Fruit fly (Drosophila melanogaster) whole organism, pupa: Measurements from ENCODE around the gene Pex7.

Source experiments
- CG10348 ChIP-seq: fragments of 200-800 bp; sonication (Bioruptor generic); IDR thresholded peaks from 2 replicates; pipeline ENCODE4 v1.3.6; 2022; ENCODE audit warnings: missing biosample characterization, missing genetic modification characterization
- CG12605 ChIP-seq: fragments of 200-800 bp; sonication (Bioruptor generic); IDR thresholded peaks from 2 replicates; pipeline ENCODE4 v1.3.6; 2022; ENCODE audit warnings: missing biosample characterization, missing genetic modification characterization
- CG13204 ChIP-seq: fragments of 200-800 bp; sonication (Bioruptor generic); optimal IDR thresholded peaks from 2 replicates; lab custom pipeline; 2018; ENCODE audit warnings: missing biosample characterization, mild to moderate bottlenecking, missing genetic modification characterization, moderate library complexity
- CG14655 ChIP-seq: fragments of 200-800 bp; sonication (Bioruptor generic); optimal IDR thresholded peaks from 3 replicates; lab custom pipeline; 2017; ENCODE audit warnings: mild to moderate bottlenecking, missing biosample characterization, missing genetic modification reagents, missing genetic modification characterization
- CG15710 ChIP-seq: fragments of 200-800 bp; sonication (Bioruptor generic); optimal IDR thresholded peaks from 2 replicates; lab custom pipeline; 2018; ENCODE audit warnings: missing biosample characterization, mild to moderate bottlenecking, missing genetic modification characterization, moderate library complexity
- CG32121 ChIP-seq: fragments of 200-800 bp; sonication (Bioruptor generic); IDR thresholded peaks from 2 replicates; pipeline ENCODE4 v1.3.6; 2022; ENCODE audit warnings: missing biosample characterization, missing genetic modification characterization
- CG8301 ChIP-seq: fragments of 200-800 bp; sonication (Bioruptor generic); optimal IDR thresholded peaks from 2 replicates; lab custom pipeline; 2018; ENCODE audit warnings: missing biosample characterization, mild to moderate bottlenecking, missing genetic modification characterization
- D1 ChIP-seq: fragments of 200-800 bp; sonication (Bioruptor generic); optimal IDR thresholded peaks from 2 replicates; lab custom pipeline; 2018; ENCODE audit warnings: missing biosample characterization, mild to moderate bottlenecking, missing genetic modification characterization, moderate library complexity
- Pif1A ChIP-seq: fragments of 200-800 bp; sonication (Bioruptor generic); optimal IDR thresholded peaks from 3 replicates; lab custom pipeline; 2016; ENCODE audit warnings: missing biosample characterization, missing genetic modification characterization
- Pif1B ChIP-seq: fragments of 200-800 bp; sonication (Bioruptor generic); optimal IDR thresholded peaks from 3 replicates; lab custom pipeline; 2016; ENCODE audit warnings: missing biosample characterization, missing genetic modification characterization
- Snoo ChIP-seq: fragments of 200-800 bp; sonication (Bioruptor generic); optimal IDR thresholded peaks from 3 replicates; lab custom pipeline; 2017; ENCODE audit warnings: missing biosample characterization, mild to moderate bottlenecking, missing genetic modification characterization, inconsistent platforms
- gl ChIP-seq: fragments of 200-800 bp; sonication (Bioruptor generic); optimal IDR thresholded peaks from 2 replicates; lab custom pipeline; 2018; ENCODE audit warnings: missing biosample characterization, mild to moderate bottlenecking, missing genetic modification characterization

DNA sequence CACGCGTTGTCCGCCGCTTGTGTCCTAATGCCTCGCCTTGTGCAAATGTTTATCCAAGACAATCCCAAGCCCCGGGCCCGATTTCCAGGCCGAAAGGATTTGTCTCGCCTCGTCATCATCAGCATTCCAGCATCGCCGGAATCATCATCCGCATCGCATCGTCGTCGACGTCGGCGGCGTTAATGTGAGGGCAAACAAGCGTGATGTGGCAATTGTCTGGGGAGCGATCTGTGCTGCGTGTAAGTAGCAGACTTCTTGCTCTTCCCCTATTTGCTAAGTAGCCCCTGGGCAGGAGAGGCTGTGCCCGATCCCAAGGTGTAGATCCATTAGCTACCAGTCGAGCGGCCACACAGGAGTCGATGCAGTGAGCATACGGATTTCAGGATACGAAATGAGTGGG, 13.9 kb downstream of the Pex7 start:
- TF ChIP-seq CG12605 (no peak), CG8301 (tag; lab: Kevin White, UChicago) (no peak), D1 (tag; lab: Kevin White, UChicago) (no peak), CG10348 (GFP tag; lab: Robert Waterston, UW) (no peak), Snoo (tag; lab: Kevin White, UChicago) (no peak), CG32121 (GFP tag; lab: Robert Waterston, UW) (no peak), CG13204 (GFP tag; lab: Kevin White, UChicago) (no peak), CG14655 (GFP tag; lab: Kevin White, UChicago) (no peak), CG15710 (no peak), Pif1B (GFP tag; lab: Kevin White, UChicago) (no peak), Pif1A (GFP tag; lab: Kevin White, UChicago) (no peak), gl (no peak)
